Worm (Caenorhabditis elegans) whole organism, young adult: ENCODE data around the gene lin-66.

Source experiments
- B0035.1 ChIP-seq: sonication (generic microtip); optimal IDR thresholded peaks from 2 replicates; lab custom pipeline; 2016; ENCODE audit warnings: missing genetic modification characterization, mild to moderate bottlenecking, missing compliant biosample characterization, missing genotype, missing genetic modification reagents
- B0336.3 ChIP-seq: fragments of 200-800 bp; sonication (Bioruptor generic); IDR thresholded peaks from 2 replicates; pipeline ENCODE4 v1.3.6; 2022; ENCODE audit warnings: missing genetic modification characterization, missing compliant biosample characterization
- F22D6.2 ChIP-seq: sonication (generic microtip); optimal IDR thresholded peaks from 2 replicates; lab custom pipeline; 2016; ENCODE audit warnings: mild to moderate bottlenecking, missing genetic modification characterization, missing compliant biosample characterization
- F57A8.1 ChIP-seq: fragments of 200-800 bp; sonication (Bioruptor generic); optimal IDR thresholded peaks from 2 replicates; lab custom pipeline; 2018; ENCODE audit warnings: mild to moderate bottlenecking, missing genetic modification characterization, moderate library complexity, missing compliant biosample characterization
- F57C9.4 ChIP-seq: sonication (generic microtip); optimal IDR thresholded peaks from 2 replicates; lab custom pipeline; 2017; ENCODE audit warnings: mild to moderate bottlenecking, missing genetic modification characterization, missing compliant biosample characterization
- T07F8.4 ChIP-seq: sonication (generic microtip); optimal IDR thresholded peaks from 2 replicates; lab custom pipeline; 2016; ENCODE audit warnings: mild to moderate bottlenecking, missing genetic modification characterization, moderate library complexity, missing compliant biosample characterization
- T26A5.8 ChIP-seq: sonication (generic microtip); optimal IDR thresholded peaks from 2 replicates; lab custom pipeline; 2016; ENCODE audit warnings: missing genetic modification characterization, missing compliant biosample characterization
- Y56A3A.18 ChIP-seq: fragments of 200-800 bp; sonication (Bioruptor generic); IDR thresholded peaks from 2 replicates; pipeline ENCODE4 v1.3.6; 2022; ENCODE audit warnings: missing genetic modification reagents, missing genetic modification characterization, missing compliant biosample characterization
- Y79H2A.3 ChIP-seq: fragments of 200-800 bp; sonication (Bioruptor generic); conservative IDR thresholded peaks from 2 replicates; pipeline ENCODE4 v1.3.6; 2022; ENCODE audit warnings: missing genetic modification reagents, missing genetic modification characterization, missing compliant biosample characterization
- akir-1 ChIP-seq: fragments of 200-800 bp; sonication (Bioruptor generic); optimal IDR thresholded peaks from 2 replicates; lab custom pipeline; 2018; ENCODE audit warnings: mild to moderate bottlenecking, missing genetic modification characterization, moderate library complexity, missing compliant biosample characterization
- aptf-2 ChIP-seq: fragments of 200-800 bp; sonication (Bioruptor generic); conservative IDR thresholded peaks from 2 replicates; pipeline ENCODE4 v1.3.6; 2022; ENCODE audit warnings: missing genetic modification reagents, missing genetic modification characterization, missing compliant biosample characterization
- athp-1 ChIP-seq: sonication (generic microtip); optimal IDR thresholded peaks from 2 replicates; lab custom pipeline; 2017; ENCODE audit warnings: mild to moderate bottlenecking, missing genetic modification characterization, missing compliant biosample characterization
- attf-6 ChIP-seq: fragments of 200-800 bp; sonication (Bioruptor generic); IDR thresholded peaks from 2 replicates; pipeline ENCODE4 v1.3.6; 2022; ENCODE audit warnings: missing genetic modification reagents, missing genetic modification characterization, missing compliant biosample characterization
- bed-1 ChIP-seq: fragments of 200-800 bp; sonication (Bioruptor generic); IDR thresholded peaks from 2 replicates; pipeline ENCODE4 v1.3.6; 2022; ENCODE audit warnings: missing genetic modification reagents, missing genetic modification characterization, missing compliant biosample characterization
- ccch-3 ChIP-seq: fragments of 200-800 bp; sonication (Bioruptor generic); optimal IDR thresholded peaks from 2 replicates; lab custom pipeline; 2018; ENCODE audit warnings: mild to moderate bottlenecking, missing genetic modification characterization, missing compliant biosample characterization
- cebp-2 ChIP-seq: fragments of 200-800 bp; sonication (Bioruptor generic); IDR thresholded peaks from 2 replicates; pipeline ENCODE4 v1.3.6; 2022; ENCODE audit warnings: missing genetic modification characterization, missing compliant biosample characterization
- ceh-100 ChIP-seq: fragments of 200-800 bp; sonication (Bioruptor generic); IDR thresholded peaks from 2 replicates; pipeline ENCODE4 v1.3.6; 2022; ENCODE audit warnings: missing genetic modification reagents, missing genetic modification characterization, missing compliant biosample characterization
- ceh-27 ChIP-seq: fragments of 200-800 bp; sonication (Bioruptor generic); optimal IDR thresholded peaks from 2 replicates; lab custom pipeline; 2018; ENCODE audit warnings: mild to moderate bottlenecking, missing genetic modification characterization, moderate library complexity, missing compliant biosample characterization
- ceh-79 ChIP-seq: sonication (generic microtip); optimal IDR thresholded peaks from 2 replicates; lab custom pipeline; 2017; ENCODE audit warnings: mild to moderate bottlenecking, missing genetic modification characterization, missing compliant biosample characterization
- chd-7 ChIP-seq: sonication (generic microtip); optimal IDR thresholded peaks from 2 replicates; lab custom pipeline; 2016; ENCODE audit warnings: mild to moderate bottlenecking, missing genetic modification characterization, moderate library complexity, missing compliant biosample characterization
- die-1 ChIP-seq: sonication (generic microtip); optimal IDR thresholded peaks from 2 replicates; lab custom pipeline; 2016; ENCODE audit warnings: missing genotype, mild to moderate bottlenecking, missing genetic modification characterization, missing compliant biosample characterization
- egl-18 ChIP-seq: fragments of 200-800 bp; sonication (Bioruptor generic); IDR thresholded peaks from 2 replicates; pipeline ENCODE4 v1.3.6; 2022; ENCODE audit warnings: missing genetic modification reagents, missing genetic modification characterization, missing compliant biosample characterization
- egl-44 ChIP-seq: fragments of 200-800 bp; sonication (Bioruptor generic); IDR thresholded peaks from 2 replicates; pipeline ENCODE4 v1.3.6; 2022; ENCODE audit warnings: missing genetic modification reagents, missing genetic modification characterization, missing compliant biosample characterization
- ets-4 ChIP-seq: fragments of 200-800 bp; sonication (Bioruptor generic); optimal IDR thresholded peaks from 2 replicates; lab custom pipeline; 2018; ENCODE audit warnings: mild to moderate bottlenecking, missing genetic modification characterization, missing compliant biosample characterization
- him-1 ChIP-seq: sonication (generic microtip); optimal IDR thresholded peaks from 2 replicates; lab custom pipeline; 2016; ENCODE audit warnings: missing genotype, missing genetic modification reagents, missing genetic modification characterization, missing compliant biosample characterization
- hlh-26 ChIP-seq: fragments of 200-800 bp; sonication (Bioruptor generic); conservative IDR thresholded peaks from 2 replicates; pipeline ENCODE4 v1.3.6; 2022; ENCODE audit warnings: missing genetic modification reagents, missing genetic modification characterization, missing compliant biosample characterization
- hmg-1.2 ChIP-seq: fragments of 200-800 bp; sonication (Bioruptor generic); IDR thresholded peaks from 2 replicates; pipeline ENCODE4 v1.3.6; 2022; ENCODE audit warnings: missing genetic modification reagents, missing genetic modification characterization, missing compliant biosample characterization
- hmg-20 ChIP-seq: fragments of 200-800 bp; sonication (Bioruptor generic); IDR thresholded peaks from 2 replicates; pipeline ENCODE4 v1.3.6; 2022; ENCODE audit warnings: missing genetic modification reagents, missing genetic modification characterization, missing compliant biosample characterization
- let-526 ChIP-seq: fragments of 200-800 bp; sonication (Bioruptor generic); IDR thresholded peaks from 2 replicates; pipeline ENCODE4 v1.3.6; 2022; ENCODE audit warnings: missing genetic modification reagents, missing genetic modification characterization, missing compliant biosample characterization
- let-607 ChIP-seq, 2 experiments: fragments of 200-800 bp in 1 of 2; sonication (Bioruptor generic) in 1 of 2; sonication (generic microtip) in 1 of 2; optimal IDR thresholded peaks; 2 replicates each; lab custom pipeline; 2016 to 2018; ENCODE audit warnings: mild to moderate bottlenecking in 2 of 2, missing compliant biosample characterization in 2 of 2, missing genetic modification characterization in 2 of 2, moderate library complexity in 2 of 2, missing genotype in 1 of 2
- lsl-1 ChIP-seq: fragments of 200-800 bp; sonication (Bioruptor generic); optimal IDR thresholded peaks from 2 replicates; lab custom pipeline; 2018; ENCODE audit warnings: mild to moderate bottlenecking, missing genetic modification characterization, moderate library complexity, missing compliant biosample characterization
- mcd-1 ChIP-seq: fragments of 200-800 bp; sonication (Bioruptor generic); IDR thresholded peaks from 2 replicates; pipeline ENCODE4 v1.3.6; 2022; ENCODE audit warnings: missing genetic modification reagents, missing genetic modification characterization, missing compliant biosample characterization
- mel-28 ChIP-seq: sonication (generic microtip); optimal IDR thresholded peaks from 2 replicates; lab custom pipeline; 2016; ENCODE audit warnings: borderline replicate concordance, mild to moderate bottlenecking, missing genetic modification characterization, missing compliant biosample characterization
- nhr-27 ChIP-seq: fragments of 200-800 bp; sonication (Bioruptor generic); optimal IDR thresholded peaks from 2 replicates; lab custom pipeline; 2018; ENCODE audit warnings: mild to moderate bottlenecking, missing genetic modification characterization, moderate library complexity, missing compliant biosample characterization
- nhr-80 ChIP-seq: sonication (generic microtip); optimal IDR thresholded peaks from 2 replicates; lab custom pipeline; 2016; ENCODE audit warnings: missing genetic modification characterization, missing compliant biosample characterization
- rec-8 ChIP-seq, 2 experiments: sonication (generic microtip); optimal IDR thresholded peaks; 2 replicates each; lab custom pipeline; 2016; ENCODE audit warnings: mild to moderate bottlenecking in 2 of 2, missing genetic modification characterization in 2 of 2, missing genetic modification reagents in 2 of 2, missing genotype in 2 of 2, missing biosample characterization in 1 of 2, missing compliant biosample characterization in 1 of 2, moderate library complexity in 1 of 2
- repo-1 ChIP-seq: sonication (generic microtip); optimal IDR thresholded peaks from 2 replicates; lab custom pipeline; 2017; ENCODE audit warnings: mild to moderate bottlenecking, missing genetic modification characterization, missing compliant biosample characterization
- snpc-1.1 ChIP-seq: sonication (generic microtip); optimal IDR thresholded peaks from 2 replicates; lab custom pipeline; 2017; ENCODE audit warnings: missing genetic modification characterization, mild to moderate bottlenecking, missing compliant biosample characterization, antibody characterized with exemption, moderate library complexity, missing genotype, missing genetic modification reagents; ENCODE audit not compliant: insufficient read depth
- snpc-3.4 ChIP-seq: sonication (generic microtip); optimal IDR thresholded peaks from 2 replicates; lab custom pipeline; 2017; ENCODE audit warnings: missing genetic modification characterization, mild to moderate bottlenecking, missing compliant biosample characterization, antibody characterized with exemption, moderate library complexity, missing genotype, missing genetic modification reagents
- tbx-9 ChIP-seq: sonication (generic microtip); optimal IDR thresholded peaks from 2 replicates; lab custom pipeline; 2016; ENCODE audit warnings: borderline replicate concordance, missing genetic modification characterization, inconsistent platforms, missing compliant biosample characterization
- tlf-1 ChIP-seq: fragments of 200-800 bp; sonication (Bioruptor generic); optimal IDR thresholded peaks from 2 replicates; lab custom pipeline; 2018; ENCODE audit warnings: mild to moderate bottlenecking, missing genetic modification characterization, missing compliant biosample characterization
- unc-62 ChIP-seq: fragments of 150-350 bp; optimal IDR thresholded peaks from 2 replicates; lab custom pipeline; 2014; ENCODE audit warnings: missing biosample characterization, missing genetic modification reagents, missing genetic modification characterization
- zfh-2 ChIP-seq: fragments of 200-800 bp; sonication (Bioruptor generic); conservative IDR thresholded peaks from 2 replicates; pipeline ENCODE4 v1.3.6; 2022; ENCODE audit warnings: missing genetic modification reagents, missing genetic modification characterization, missing compliant biosample characterization
- ztf-28 ChIP-seq: fragments of 200-800 bp; sonication (Bioruptor generic); IDR thresholded peaks from 2 replicates; pipeline ENCODE4 v1.3.6; 2022; ENCODE audit warnings: missing genetic modification reagents, missing genetic modification characterization, missing compliant biosample characterization
- ztf-3 ChIP-seq: fragments of 200-800 bp; sonication (Bioruptor generic); optimal IDR thresholded peaks from 2 replicates; lab custom pipeline; 2018; ENCODE audit warnings: mild to moderate bottlenecking, missing genetic modification characterization, missing compliant biosample characterization
- ztf-6 ChIP-seq: fragments of 200-800 bp; sonication (Bioruptor generic); IDR thresholded peaks from 2 replicates; pipeline ENCODE4 v1.3.6; 2022; ENCODE audit warnings: missing genetic modification reagents, missing genetic modification characterization, missing compliant biosample characterization

Gene lin-66

ce11 chrIV:13887408-13888163 is at the start of gene lin-66 (continued):
- TF ChIP-seq bed-1 (GFP tag; lab: Robert Waterston, UW) (no peak), rec-8 (tag; optimal IDR thresholded peaks at IDR 0.05; lab: Kevin White, UChicago) (peak in 1 of 2 experiments; percentile 28), mel-28 (tag; lab: Kevin White, UChicago) (no peak), ztf-3 (GFP tag; lab: Kevin White, UChicago) (peak; percentile 75), ztf-28 (GFP tag; lab: Robert Waterston, UW) (no peak), him-1 (tag; lab: Kevin White, UChicago) (no peak), F22D6.2 (tag; lab: Kevin White, UChicago) (peak; percentile 46), chd-7 (tag; lab: Kevin White, UChicago) (peak; percentile 85), T26A5.8 (no peak), tlf-1 (GFP tag; lab: Kevin White, UChicago) (peak; percentile 65), F57A8.1 (no peak), die-1 (tag; lab: Kevin White, UChicago) (peak; percentile 74), egl-44 (GFP tag; lab: Robert Waterston, UW) (peak; percentile 64; the same call in 1 of the 2 replicates), lsl-1 (GFP tag; lab: Kevin White, UChicago) (no peak), cebp-2 (GFP tag; lab: Robert Waterston, UW) (peak; percentile 93), B0035.1 (tag; lab: Kevin White, UChicago) (peak; percentile 64), hmg-20 (GFP tag; lab: Robert Waterston, UW) (peak; percentile 56; the same call in 1 of the 2 replicates), ets-4 (GFP tag; lab: Kevin White, UChicago) (peak; percentile 42), ccch-3 (GFP tag; lab: Kevin White, UChicago) (no peak), mcd-1 (GFP tag; lab: Robert Waterston, UW) (peak; percentile 81), T07F8.4 (tag; lab: Kevin White, UChicago) (no peak), snpc-1.1 (tag; lab: Kevin White, UChicago) (no peak), Y56A3A.18 (GFP tag; lab: Robert Waterston, UW) (peak; percentile 18; the same call in 1 of the 2 replicates), egl-18 (GFP tag; lab: Robert Waterston, UW) (no peak), ceh-100 (GFP tag; lab: Robert Waterston, UW) (no peak), ztf-6 (GFP tag; lab: Robert Waterston, UW) (0 out of 2 replicates have a peak, but pooled peaks have one; percentile 31), akir-1 (GFP tag; lab: Kevin White, UChicago) (peak; percentile 16), B0336.3 (GFP tag; lab: Robert Waterston, UW) (peak; percentile 94), ceh-79 (tag; lab: Kevin White, UChicago) (peak; percentile 62), nhr-27 (tag; lab: Kevin White, UChicago) (peak; percentile 46), zfh-2 (GFP tag; lab: Robert Waterston, UW) (peak; percentile 99), tbx-9 (no peak), attf-6 (GFP tag; lab: Robert Waterston, UW) (no peak), athp-1 (peak; percentile 84), let-526 (GFP tag; lab: Robert Waterston, UW) (peak; percentile 50; the same call in 1 of the 2 replicates), nhr-80 (tag; lab: Kevin White, UChicago) (peak; percentile 85), let-607 (tag; optimal IDR thresholded peaks at IDR 0.05; lab: Kevin White, UChicago) (peak in 1 of 2 experiments; percentile 36), repo-1 (peak; percentile 75), F57C9.4 (tag; lab: Kevin White, UChicago) (no peak), ceh-27 (peak; percentile 93), Y79H2A.3 (no peak), hmg-1.2 (GFP tag; lab: Robert Waterston, UW) (peak; percentile 85), aptf-2 (no peak; the same call in 1 of the 2 replicates), hlh-26 (GFP tag; lab: Robert Waterston, UW) (no peak), unc-62 (GFP tag; lab: Kevin White, UChicago) (no peak), snpc-3.4 (tag; lab: Kevin White, UChicago) (no peak)
